Worm (Caenorhabditis elegans): ENCODE measurements around the gene C33A11.2.

The C33A11.2 gene

DNA sequence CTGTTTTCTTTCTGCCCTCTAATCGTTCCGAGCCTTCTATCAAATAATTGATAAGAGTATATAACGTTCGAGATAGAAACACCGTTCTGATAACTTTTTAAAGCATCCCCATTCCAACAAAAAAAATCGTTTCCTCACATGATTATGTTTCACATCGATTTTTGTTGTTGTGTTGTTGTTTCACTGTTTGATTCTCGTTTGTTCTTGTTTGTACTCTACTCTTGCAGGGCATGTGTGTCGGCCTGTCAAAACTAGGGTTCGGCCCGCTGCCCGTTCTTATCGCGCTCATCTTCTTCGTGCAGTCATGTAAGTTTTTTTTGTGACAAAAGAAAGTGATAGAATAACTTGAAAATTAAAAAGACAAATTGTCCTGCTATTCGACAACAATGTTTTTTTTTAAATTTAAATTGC is at the start of gene C33A11.2:
C33A11.2 (plus strand) TSS at position 226 of the 411 bp plus-strand sequence.
- TF ChIP-seq ref-1 (GFP tag; conservative IDR thresholded peaks at IDR 0.05) (no peak), klf-2 (GFP tag; conservative IDR thresholded peaks at IDR 0.05) (no peak), ztf-23 (GFP tag; IDR thresholded peaks at IDR 0.05) (no peak), T22C8.4 (GFP tag; IDR thresholded peaks at IDR 0.05) (no peak), cog-1 (tag; optimal IDR thresholded peaks at IDR 0.05) (no peak), med-1 (GFP tag; optimal IDR thresholded peaks at IDR 0.05; ENCODE audit: insufficient read depth) (no peak), ztf-29 (GFP tag; IDR thresholded peaks at IDR 0.05) (no peak), tab-1 (GFP tag; IDR thresholded peaks at IDR 0.05) (no peak), flt-1 (GFP tag; IDR thresholded peaks at IDR 0.05) (no peak)

DNA sequence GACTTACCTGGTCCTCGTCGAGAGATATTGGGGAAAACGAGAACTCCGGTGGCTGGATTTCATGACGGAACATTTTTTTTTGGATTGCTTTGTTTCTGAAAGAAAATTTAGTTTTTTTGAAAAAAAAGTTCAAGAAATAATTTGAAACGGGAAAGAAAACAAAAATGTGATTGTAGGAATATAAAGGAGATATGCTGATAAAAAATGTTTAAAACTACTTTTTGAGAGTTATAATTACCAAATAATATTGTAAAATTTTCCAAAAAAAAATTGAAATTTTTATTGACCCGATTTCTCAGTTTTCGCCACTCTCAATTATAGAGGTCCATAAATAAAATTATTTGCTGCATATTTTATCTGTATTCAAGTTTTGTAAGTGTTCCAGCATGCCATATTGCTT is 48.6 kb upstream of the C33A11.2 start, which contains the start of gene glb-28:
glb-28 (minus strand) TSS at position 101 of the 400 bp plus-strand sequence.
- no peak for TF ChIP-seq cog-1 (tag; optimal IDR thresholded peaks at IDR 0.05)
- TF ChIP-seq T22C8.4 (GFP tag; IDR thresholded peaks at IDR 0.05) = no peak
- TF ChIP-seq tab-1 (GFP tag; IDR thresholded peaks at IDR 0.05) = no peak
- TF ChIP-seq klf-2 (GFP tag; conservative IDR thresholded peaks at IDR 0.05) = no peak
- no peak for TF ChIP-seq ref-1 (GFP tag; conservative IDR thresholded peaks at IDR 0.05)
- no peak for TF ChIP-seq ztf-23 (GFP tag; IDR thresholded peaks at IDR 0.05)
- TF ChIP-seq med-1 (GFP tag; optimal IDR thresholded peaks at IDR 0.05; ENCODE audit: insufficient read depth) = no peak
- TF ChIP-seq flt-1 (GFP tag; IDR thresholded peaks at IDR 0.05) = no peak
- TF ChIP-seq ztf-29 (GFP tag; IDR thresholded peaks at IDR 0.05) = no peak

DNA sequence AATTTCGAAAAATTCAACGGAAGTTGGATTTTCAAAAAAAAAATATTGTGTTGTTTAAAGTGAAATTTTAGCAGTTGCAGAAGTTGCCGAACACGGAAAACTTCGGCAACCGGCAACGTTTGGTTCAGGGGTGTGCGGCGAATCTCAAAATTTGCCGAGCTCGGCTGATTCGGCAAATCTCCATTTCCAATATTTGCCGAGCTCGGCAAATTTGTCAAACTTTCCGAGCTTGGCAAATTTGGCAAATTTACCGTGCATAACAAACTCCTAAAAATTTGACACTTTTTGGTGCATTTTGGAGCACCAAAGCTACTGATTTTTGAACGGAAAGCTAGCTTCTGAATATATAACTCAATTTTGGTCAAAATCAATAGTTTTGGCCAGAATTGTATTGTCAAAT is 44.6 kb upstream of the C33A11.2 start:
- TF ChIP-seq ztf-23 (GFP tag; IDR thresholded peaks at IDR 0.05) = no peak
- no peak for TF ChIP-seq cog-1 (tag; optimal IDR thresholded peaks at IDR 0.05)
- TF ChIP-seq ref-1 (GFP tag; conservative IDR thresholded peaks at IDR 0.05) = no peak
- TF ChIP-seq T22C8.4 (GFP tag; IDR thresholded peaks at IDR 0.05) = no peak
- TF ChIP-seq med-1 (GFP tag; optimal IDR thresholded peaks at IDR 0.05; ENCODE audit: insufficient read depth) = no peak
- no peak for TF ChIP-seq flt-1 (GFP tag; IDR thresholded peaks at IDR 0.05)
- TF ChIP-seq klf-2 (GFP tag; conservative IDR thresholded peaks at IDR 0.05) = no peak
- TF ChIP-seq tab-1 (GFP tag; IDR thresholded peaks at IDR 0.05) = no peak

DNA sequence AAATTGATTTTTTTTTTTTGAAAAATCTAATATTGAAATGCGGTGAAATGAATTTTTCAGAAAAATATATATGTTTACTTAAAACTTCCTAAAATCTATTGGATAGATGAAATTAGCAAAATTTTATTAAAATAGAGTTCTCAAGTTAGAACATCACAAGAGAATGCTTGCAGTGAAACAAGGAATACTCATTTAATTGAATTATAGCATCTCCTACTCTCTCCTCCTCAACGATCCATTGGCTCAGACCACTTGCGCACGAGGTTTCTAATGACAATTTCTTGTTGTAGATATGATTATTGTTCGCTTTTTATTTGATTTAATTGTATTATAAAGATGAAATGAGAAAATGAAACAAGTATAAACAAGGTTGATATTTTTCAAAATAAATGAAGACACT is 44.0 kb upstream of the C33A11.2 start:
- TF ChIP-seq klf-2 (GFP tag; conservative IDR thresholded peaks at IDR 0.05) (no peak), tab-1 (GFP tag; IDR thresholded peaks at IDR 0.05) (no peak), flt-1 (GFP tag; IDR thresholded peaks at IDR 0.05) (no peak), ref-1 (GFP tag; conservative IDR thresholded peaks at IDR 0.05) (no peak), T22C8.4 (GFP tag; IDR thresholded peaks at IDR 0.05) (no peak), med-1 (GFP tag; optimal IDR thresholded peaks at IDR 0.05; ENCODE audit: insufficient read depth) (no peak), cog-1 (tag; optimal IDR thresholded peaks at IDR 0.05) (no peak), ztf-23 (GFP tag; IDR thresholded peaks at IDR 0.05) (no peak), ztf-29 (GFP tag; IDR thresholded peaks at IDR 0.05) (no peak)

DNA sequence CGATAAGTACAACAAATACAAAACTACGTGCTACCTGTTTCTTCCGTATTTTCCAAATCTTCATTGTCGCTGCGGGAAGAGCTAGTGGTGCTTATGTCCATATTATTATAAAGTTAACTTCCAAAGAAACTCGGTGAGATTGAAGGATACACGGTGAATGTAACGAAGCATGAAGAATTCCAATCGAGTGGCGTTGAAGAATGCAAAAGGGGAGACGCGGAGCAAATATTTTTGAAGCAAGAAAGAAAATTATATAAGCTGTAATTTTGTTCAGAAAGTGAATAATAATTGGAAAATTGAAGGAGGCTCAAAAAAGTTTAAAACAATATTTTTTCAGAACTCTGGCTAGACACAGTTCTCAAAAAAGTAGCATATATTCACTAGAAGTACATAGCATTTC is 40.1 kb upstream of the C33A11.2 start, which contains the start of gene Y15E3A.3:
Y15E3A.3 (minus strand) TSS at position 101 of the 400 bp plus-strand sequence.
- TF ChIP-seq ztf-29 (GFP tag; IDR thresholded peaks at IDR 0.05) = no peak
- TF ChIP-seq klf-2 (GFP tag; conservative IDR thresholded peaks at IDR 0.05) = no peak
- TF ChIP-seq tab-1 (GFP tag; IDR thresholded peaks at IDR 0.05) = no peak
- TF ChIP-seq ref-1 (GFP tag; conservative IDR thresholded peaks at IDR 0.05) = no peak
- no peak for TF ChIP-seq cog-1 (tag; optimal IDR thresholded peaks at IDR 0.05)
- no peak for TF ChIP-seq flt-1 (GFP tag; IDR thresholded peaks at IDR 0.05)
- TF ChIP-seq T22C8.4 (GFP tag; IDR thresholded peaks at IDR 0.05) = no peak
- TF ChIP-seq ztf-23 (GFP tag; IDR thresholded peaks at IDR 0.05) = no peak
- no peak for TF ChIP-seq med-1 (GFP tag; optimal IDR thresholded peaks at IDR 0.05; ENCODE audit: insufficient read depth)

DNA sequence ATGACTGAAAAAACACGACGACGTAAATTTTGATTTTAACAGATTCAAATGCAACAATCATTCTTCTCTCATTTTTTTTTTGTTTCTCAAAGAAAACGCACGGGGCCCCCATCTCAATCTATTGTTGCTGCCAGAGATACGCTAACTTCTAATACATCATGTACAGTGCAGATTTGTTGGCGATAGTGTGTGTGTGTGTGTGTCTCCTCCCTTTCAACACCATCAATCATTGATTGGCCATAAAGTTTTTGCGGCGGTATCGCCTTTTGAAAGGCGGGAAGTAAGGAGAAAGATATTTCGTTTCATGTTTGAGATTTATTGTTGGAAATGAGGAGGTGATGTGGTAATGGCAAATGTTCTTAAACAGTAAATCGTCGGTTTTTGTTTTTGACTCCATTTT is 38.6 kb upstream of the C33A11.2 start:
- TF ChIP-seq ref-1 (GFP tag; conservative IDR thresholded peaks at IDR 0.05) (no peak), tab-1 (GFP tag; IDR thresholded peaks at IDR 0.05) (no peak), cog-1 (tag; optimal IDR thresholded peaks at IDR 0.05) (no peak), klf-2 (GFP tag; conservative IDR thresholded peaks at IDR 0.05) (no peak), T22C8.4 (GFP tag; IDR thresholded peaks at IDR 0.05) (no peak), ztf-29 (GFP tag; IDR thresholded peaks at IDR 0.05) (no peak), med-1 (GFP tag; optimal IDR thresholded peaks at IDR 0.05; ENCODE audit: insufficient read depth) (no peak), ztf-23 (GFP tag; IDR thresholded peaks at IDR 0.05) (no peak), flt-1 (GFP tag; IDR thresholded peaks at IDR 0.05) (no peak)

DNA sequence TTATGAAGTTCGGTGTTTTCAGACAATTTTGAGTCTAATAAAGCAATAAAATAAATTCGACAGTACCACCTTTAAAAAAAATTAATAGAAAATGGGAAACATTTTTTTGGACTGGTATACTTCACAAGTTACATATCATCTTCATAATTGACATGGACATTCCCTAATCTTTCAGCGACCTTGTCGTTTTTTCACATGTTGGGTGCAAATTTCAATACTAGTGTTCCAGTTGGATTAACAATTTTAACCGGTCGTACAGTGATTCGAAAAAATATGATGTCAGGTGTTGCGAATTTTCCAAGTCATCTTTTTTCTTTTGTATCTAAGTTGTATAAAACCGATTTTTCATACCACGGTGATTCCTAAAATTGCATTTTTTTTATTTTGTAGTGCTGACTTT is 37.4 kb upstream of the C33A11.2 start:
- no peak for TF ChIP-seq med-1 (GFP tag; optimal IDR thresholded peaks at IDR 0.05; ENCODE audit: insufficient read depth)

DNA sequence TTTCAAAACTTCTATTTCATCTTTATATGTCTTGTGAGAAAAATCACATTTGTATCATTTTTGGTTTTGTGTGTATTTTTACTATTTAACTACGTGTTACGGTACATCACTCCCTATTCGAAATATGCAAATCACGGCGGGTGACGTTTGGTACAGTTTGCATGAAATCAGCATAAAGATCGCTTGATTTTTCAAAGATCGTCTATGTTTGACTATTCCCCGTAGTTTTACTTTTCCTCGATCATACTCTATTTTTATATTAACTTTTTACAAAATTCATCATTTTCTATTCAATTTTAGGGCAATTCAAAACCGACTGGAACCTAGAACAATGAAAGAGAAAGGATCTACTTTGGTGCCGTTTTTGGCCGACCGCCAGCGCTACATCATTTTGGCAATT is 35.1 kb upstream of the C33A11.2 start, which contains the start of gene Y15E3A.4:
Y15E3A.4 (plus strand) TSS at position 301 of the 400 bp plus-strand sequence.
- TF ChIP-seq tab-1 (GFP tag; IDR thresholded peaks at IDR 0.05) = no peak
- no peak for TF ChIP-seq klf-2 (GFP tag; conservative IDR thresholded peaks at IDR 0.05)
- no peak for TF ChIP-seq ref-1 (GFP tag; conservative IDR thresholded peaks at IDR 0.05)
- TF ChIP-seq ztf-29 (GFP tag; IDR thresholded peaks at IDR 0.05) = no peak
- no peak for TF ChIP-seq ztf-23 (GFP tag; IDR thresholded peaks at IDR 0.05)
- TF ChIP-seq cog-1 (tag; optimal IDR thresholded peaks at IDR 0.05) = no peak
- no peak for TF ChIP-seq T22C8.4 (GFP tag; IDR thresholded peaks at IDR 0.05)
- TF ChIP-seq med-1 (GFP tag; optimal IDR thresholded peaks at IDR 0.05; ENCODE audit: insufficient read depth) = no peak
- TF ChIP-seq flt-1 (GFP tag; IDR thresholded peaks at IDR 0.05) = no peak

DNA sequence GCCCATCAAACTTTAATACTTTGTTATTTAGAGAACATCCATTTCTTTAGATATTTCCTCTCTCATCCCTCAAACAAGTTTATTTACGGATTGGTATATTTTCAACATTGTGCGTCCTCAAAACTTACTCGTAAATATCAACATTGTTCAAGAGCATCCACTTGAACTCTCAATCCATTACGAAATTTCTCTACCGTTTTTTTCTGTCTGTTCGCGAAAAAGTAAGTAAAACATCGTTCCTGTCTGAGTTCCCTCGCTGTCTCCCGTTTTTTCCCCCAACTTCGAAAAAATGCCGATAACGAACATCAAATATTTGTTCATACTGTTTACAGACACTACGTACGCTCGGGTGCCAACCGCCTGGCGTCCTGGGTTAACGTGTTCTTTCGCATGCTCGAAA is 30.9 kb upstream of the C33A11.2 start:
- no peak for TF ChIP-seq ztf-23 (GFP tag; IDR thresholded peaks at IDR 0.05)
- TF ChIP-seq flt-1 (GFP tag; IDR thresholded peaks at IDR 0.05) = no peak
- no peak for TF ChIP-seq T22C8.4 (GFP tag; IDR thresholded peaks at IDR 0.05)
- no peak for TF ChIP-seq ref-1 (GFP tag; conservative IDR thresholded peaks at IDR 0.05)
- TF ChIP-seq tab-1 (GFP tag; IDR thresholded peaks at IDR 0.05) = no peak
- no peak for TF ChIP-seq klf-2 (GFP tag; conservative IDR thresholded peaks at IDR 0.05)
- TF ChIP-seq cog-1 (tag; optimal IDR thresholded peaks at IDR 0.05) = no peak
- no peak for TF ChIP-seq med-1 (GFP tag; optimal IDR thresholded peaks at IDR 0.05; ENCODE audit: insufficient read depth)
- no peak for TF ChIP-seq ztf-29 (GFP tag; IDR thresholded peaks at IDR 0.05)

DNA sequence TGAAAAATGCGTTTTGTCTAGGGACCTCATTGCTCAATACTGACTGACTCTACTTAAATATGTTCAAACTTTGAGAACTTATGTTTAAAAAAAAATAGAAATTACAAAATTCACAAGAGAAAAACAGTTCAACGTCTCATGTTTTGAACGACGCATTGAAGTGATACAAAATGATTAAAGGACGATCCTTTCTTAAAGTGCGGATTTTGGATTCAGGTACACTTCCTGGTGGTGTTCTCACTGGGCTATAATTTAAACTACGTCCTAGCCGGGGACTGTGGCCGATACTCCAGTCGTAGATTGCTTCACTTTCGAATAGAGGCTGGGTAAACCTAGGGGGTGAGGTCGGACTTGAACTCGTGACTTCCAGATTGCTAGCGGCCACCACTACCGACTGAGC is 30.2 kb upstream of the C33A11.2 start:
- TF ChIP-seq ref-1 (GFP tag; conservative IDR thresholded peaks at IDR 0.05) (no peak), ztf-23 (GFP tag; IDR thresholded peaks at IDR 0.05) (no peak), tab-1 (GFP tag; IDR thresholded peaks at IDR 0.05) (no peak), flt-1 (GFP tag; IDR thresholded peaks at IDR 0.05) (no peak), T22C8.4 (GFP tag; IDR thresholded peaks at IDR 0.05) (no peak), ztf-29 (GFP tag; IDR thresholded peaks at IDR 0.05) (no peak), cog-1 (tag; optimal IDR thresholded peaks at IDR 0.05) (no peak), klf-2 (GFP tag; conservative IDR thresholded peaks at IDR 0.05) (no peak), med-1 (GFP tag; optimal IDR thresholded peaks at IDR 0.05; ENCODE audit: insufficient read depth) (no peak)

All from whole organism, midembryonic.